Worm (Caenorhabditis elegans) whole organism, L4/young adult: ENCODE results near the gene F31E3.6.

Experiments used
- W03F9.2 ChIP-seq: fragments of 150-350 bp; optimal IDR thresholded peaks from 2 replicates; lab custom pipeline; 2014; ENCODE audit warnings: missing biosample characterization, missing genetic modification characterization
- dao-5 ChIP-seq: sonication (generic microtip); optimal IDR thresholded peaks from 2 replicates; lab custom pipeline; 2016; ENCODE audit warnings: missing genotype, missing genetic modification characterization, moderate library complexity, missing compliant biosample characterization
- him-1 ChIP-seq: sonication (generic microtip); optimal IDR thresholded peaks from 2 replicates; lab custom pipeline; 2016; ENCODE audit warnings: missing genotype, missing genetic modification reagents, missing genetic modification characterization, missing compliant biosample characterization

Gene F31E3.6

ce11 chrIII:6968080-6968639 lies 13.7 kb upstream of the F31E3.6 start, which contains the start of gene panl-2:
Gene panl-2, minus strand, starts transcription at chrIII:6968130.
- TF ChIP-seq dao-5 (tag; lab: Kevin White, UChicago) (no peak), him-1 (tag; lab: Kevin White, UChicago) (no peak), W03F9.2 (no peak)

- no peak for TF ChIP-seq W03F9.2
- no peak for TF ChIP-seq dao-5 (tag; lab: Kevin White, UChicago)
- no peak for TF ChIP-seq him-1 (tag; lab: Kevin White, UChicago)
Measured at ce11 chrIII:6968655-6969054, 13.2 kb upstream of the F31E3.6 start.

ce11 chrIII:6969090-6969489 lies 12.8 kb upstream of the F31E3.6 start, which contains the start of gene F31E3.12:
Gene F31E3.12, plus strand, starts transcription at chrIII:6969390.
- TF ChIP-seq W03F9.2 (no peak), dao-5 (tag; lab: Kevin White, UChicago) (no peak), him-1 (tag; lab: Kevin White, UChicago) (no peak)

ce11 chrIII:6969781-6970342 lies 12.0 kb upstream of the F31E3.6 start:
- TF ChIP-seq him-1 (tag; lab: Kevin White, UChicago) (no peak), dao-5 (tag; lab: Kevin White, UChicago) (peak; percentile 25), W03F9.2 (peak; percentile 50)

- no peak for TF ChIP-seq W03F9.2
- no peak for TF ChIP-seq him-1 (tag; lab: Kevin White, UChicago)
- TF ChIP-seq dao-5 (tag; lab: Kevin White, UChicago) = no peak
Measured at ce11 chrIII:6970744-6971143, 11.1 kb upstream of the F31E3.6 start.

- TF ChIP-seq dao-5 (tag; lab: Kevin White, UChicago) = no peak
- TF ChIP-seq W03F9.2 = peak; percentile 97
- peak; percentile 80 for TF ChIP-seq him-1 (tag; lab: Kevin White, UChicago)
Measured at ce11 chrIII:6971662-6972284, 10.1 kb upstream of the F31E3.6 start, which contains the start of the genes eef-1A.1 and rfc-4. Gene eef-1A.1, minus strand, starts transcription at chrIII:6971712. Gene rfc-4, plus strand, starts transcription at chrIII:6972253.

- no peak for TF ChIP-seq dao-5 (tag; lab: Kevin White, UChicago)
Measured at ce11 chrIII:6973682-6974081, 8.2 kb upstream of the F31E3.6 start, which contains the start of gene F31E3.2. Gene F31E3.2, plus strand, starts transcription at chrIII:6973982.

ce11 chrIII:6974952-6975351 lies 6.9 kb upstream of the F31E3.6 start:
- TF ChIP-seq dao-5 (tag; lab: Kevin White, UChicago) (no peak), him-1 (tag; lab: Kevin White, UChicago) (no peak), W03F9.2 (no peak)

- no peak for TF ChIP-seq him-1 (tag; lab: Kevin White, UChicago)
- no peak for TF ChIP-seq W03F9.2
- no peak for TF ChIP-seq dao-5 (tag; lab: Kevin White, UChicago)
Measured at ce11 chrIII:6978875-6979274, 3.0 kb upstream of the F31E3.6 start.

- no peak for TF ChIP-seq W03F9.2
- no peak for TF ChIP-seq him-1 (tag; lab: Kevin White, UChicago)
- TF ChIP-seq dao-5 (tag; lab: Kevin White, UChicago) = no peak
Measured at ce11 chrIII:6979584-6979983, 2.3 kb upstream of the F31E3.6 start, which contains the start of gene ceh-20. Gene ceh-20, plus strand, starts transcription at chrIII:6979884.

- TF ChIP-seq dao-5 (tag; lab: Kevin White, UChicago) (no peak), W03F9.2 (no peak), him-1 (tag; lab: Kevin White, UChicago) (no peak)
Measured at ce11 chrIII:6988060-6988459, 6.2 kb downstream of the F31E3.6 start.

ce11 chrIII:6989201-6989600 lies 7.3 kb downstream of the F31E3.6 start:
- peak; percentile 10 for TF ChIP-seq W03F9.2
- TF ChIP-seq him-1 (tag; lab: Kevin White, UChicago) = no peak

ce11 chrIII:6989900-6990299 lies 8.0 kb downstream of the F31E3.6 start, which contains the start of gene prk-1:
Gene prk-1, plus strand, starts transcription at chrIII:6990168.
- TF ChIP-seq dao-5 (tag; lab: Kevin White, UChicago) = no peak
- TF ChIP-seq him-1 (tag; lab: Kevin White, UChicago) = no peak
- TF ChIP-seq W03F9.2 = no peak

ce11 chrIII:6991465-6991864 lies 9.6 kb downstream of the F31E3.6 start:
- no peak for TF ChIP-seq dao-5 (tag; lab: Kevin White, UChicago)
- TF ChIP-seq W03F9.2 = no peak
- no peak for TF ChIP-seq him-1 (tag; lab: Kevin White, UChicago)
